Worm (Caenorhabditis elegans): Measurements from ENCODE around the gene ugt-22.
A peak's percentile ranks its signal among the peaks of the same experiment; 100 is the strongest.
"Not testable (repeated sequence)": the region's sequence is repeated elsewhere in the genome, so short reads cannot be mapped to it uniquely, and the experiment has no call there.

ugt-22 gene

DNA sequence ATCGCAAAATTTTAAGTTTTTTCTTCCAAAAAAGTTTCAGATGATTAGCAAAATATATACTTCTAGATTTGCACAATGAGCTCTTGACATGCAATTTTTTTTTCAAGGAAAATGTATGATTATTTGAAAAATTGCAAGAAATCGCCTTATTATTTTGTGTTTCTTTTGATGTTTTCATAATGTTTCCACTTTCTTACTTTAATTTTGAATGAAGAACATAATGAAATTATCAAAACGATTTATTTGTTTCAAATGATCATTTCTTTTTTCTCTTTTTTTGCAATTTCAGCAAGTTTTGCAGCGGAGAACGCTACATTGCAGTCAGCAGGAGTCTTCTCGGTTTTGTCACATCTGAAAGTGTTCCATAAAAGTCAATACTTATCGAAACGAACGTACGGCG, 13.0 kb downstream of the ugt-22 start, which contains the start of gene Y45F10C.6:
TSS of gene Y45F10C.6 (plus strand) at position 301 of the 400 bp plus-strand sequence.
- TF ChIP-seq klf-2 (GFP tag; conservative IDR thresholded peaks at IDR 0.05); tab-1 (GFP tag; IDR thresholded peaks at IDR 0.05); cog-1 (tag; optimal IDR thresholded peaks at IDR 0.05): not testable (repeated sequence)

DNA sequence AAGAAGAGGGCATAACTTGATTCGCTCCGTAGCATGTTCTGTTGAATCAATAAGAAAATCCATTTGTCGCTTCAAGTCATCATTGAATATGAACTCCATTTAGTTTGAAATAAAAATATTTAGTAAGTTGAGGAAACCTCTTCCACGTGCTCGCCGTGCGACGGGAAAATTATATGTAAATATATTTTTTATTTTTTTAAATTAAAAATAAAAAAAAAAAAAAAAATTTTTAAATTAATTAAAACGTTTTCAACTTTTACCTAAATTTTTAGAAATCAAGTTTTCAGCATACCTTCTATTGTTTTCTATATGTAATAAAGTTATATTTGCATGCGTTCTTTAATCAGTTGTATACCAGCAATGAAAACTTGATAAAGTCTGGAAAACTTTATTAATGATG, 20.4 kb downstream of the ugt-22 start, which contains the start of gene Y45F10C.1:
TSS of gene Y45F10C.1 (minus strand) at position 101 of the 400 bp plus-strand sequence.
- not testable (repeated sequence) for TF ChIP-seq ztf-29 (GFP tag; IDR thresholded peaks at IDR 0.05); flt-1 (GFP tag; IDR thresholded peaks at IDR 0.05); klf-2 (GFP tag; conservative IDR thresholded peaks at IDR 0.05)

DNA sequence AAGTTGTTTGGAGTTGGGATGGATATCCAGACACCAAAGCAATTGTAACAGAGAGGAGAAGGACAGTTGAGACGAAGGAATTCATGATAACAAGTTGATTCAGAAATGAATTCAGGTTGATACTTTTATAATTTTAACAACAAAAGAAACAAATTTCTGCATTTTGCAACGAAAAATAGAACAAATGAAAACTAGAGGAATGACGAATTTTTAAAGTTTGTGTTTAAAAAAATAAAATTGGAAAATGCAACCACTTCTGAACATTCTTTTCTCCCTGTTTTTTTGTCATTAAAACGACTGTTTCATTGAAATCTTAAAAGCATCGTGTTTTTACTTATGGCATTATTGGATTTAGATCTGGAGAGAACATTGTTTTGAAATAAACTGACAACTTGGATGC, 23.5 kb downstream of the ugt-22 start, which contains the start of gene Y45F10C.2:
TSS of gene Y45F10C.2 (minus strand) at position 101 of the 400 bp plus-strand sequence.
- not testable (repeated sequence) for TF ChIP-seq ztf-23 (GFP tag; IDR thresholded peaks at IDR 0.05); cog-1 (tag; optimal IDR thresholded peaks at IDR 0.05); ztf-29 (GFP tag; IDR thresholded peaks at IDR 0.05)

DNA sequence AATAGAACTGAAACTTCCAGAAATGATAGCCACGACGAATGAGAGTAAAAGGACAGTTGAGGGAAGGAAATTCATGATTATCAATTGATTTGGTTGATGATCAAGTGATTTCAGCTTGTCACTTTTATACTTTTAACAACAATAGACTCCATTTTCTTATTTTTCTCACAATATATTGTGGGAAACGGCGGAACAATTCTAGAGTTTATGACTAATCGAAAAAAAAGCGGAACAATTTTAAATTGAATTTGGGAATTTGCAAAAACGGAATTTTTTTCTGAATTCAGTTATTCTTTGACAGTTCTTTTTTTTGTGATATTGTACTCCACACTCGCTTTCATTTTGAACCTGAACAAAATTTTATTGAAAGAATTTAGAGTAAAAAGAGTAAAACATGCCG, 25.0 kb downstream of the ugt-22 start, which contains the start of gene Y45F10C.4:
TSS of gene Y45F10C.4 (minus strand) at position 101 of the 400 bp plus-strand sequence.
- TF ChIP-seq flt-1 (GFP tag; IDR thresholded peaks at IDR 0.05) = no peak
- no peak for TF ChIP-seq ztf-23 (GFP tag; IDR thresholded peaks at IDR 0.05)

DNA sequence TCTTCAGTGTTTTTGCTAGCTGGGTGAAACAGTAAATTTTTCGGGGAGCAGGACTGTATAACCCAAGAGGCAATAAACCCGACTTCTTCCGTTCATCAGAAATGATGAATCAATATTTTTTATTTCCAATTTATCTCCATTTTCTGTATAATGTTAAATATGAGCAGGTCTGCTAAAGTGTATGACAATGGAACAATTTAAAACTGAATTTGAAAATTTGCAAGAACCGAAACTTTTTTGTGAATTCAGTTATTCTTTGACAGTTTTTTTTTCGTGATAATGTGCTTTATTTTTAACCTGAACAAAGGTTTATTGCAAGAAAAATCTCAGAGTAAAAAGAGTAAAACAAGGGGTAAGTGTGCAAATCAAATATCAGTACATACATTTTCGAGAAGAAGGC, 26.0 kb downstream of the ugt-22 start:
- TF ChIP-seq med-1 (GFP tag; optimal IDR thresholded peaks at IDR 0.05; ENCODE audit: insufficient read depth) = no peak
- TF ChIP-seq T22C8.4 (GFP tag; IDR thresholded peaks at IDR 0.05) = no peak
- no peak for TF ChIP-seq ztf-23 (GFP tag; IDR thresholded peaks at IDR 0.05)
- TF ChIP-seq ztf-29 (GFP tag; IDR thresholded peaks at IDR 0.05) = no peak
- TF ChIP-seq flt-1 (GFP tag; IDR thresholded peaks at IDR 0.05) = no peak
- TF ChIP-seq ref-1 (GFP tag; conservative IDR thresholded peaks at IDR 0.05) = no peak
- no peak for TF ChIP-seq cog-1 (tag; optimal IDR thresholded peaks at IDR 0.05)
- no peak for TF ChIP-seq klf-2 (GFP tag; conservative IDR thresholded peaks at IDR 0.05)
- no peak for TF ChIP-seq tab-1 (GFP tag; IDR thresholded peaks at IDR 0.05)

DNA sequence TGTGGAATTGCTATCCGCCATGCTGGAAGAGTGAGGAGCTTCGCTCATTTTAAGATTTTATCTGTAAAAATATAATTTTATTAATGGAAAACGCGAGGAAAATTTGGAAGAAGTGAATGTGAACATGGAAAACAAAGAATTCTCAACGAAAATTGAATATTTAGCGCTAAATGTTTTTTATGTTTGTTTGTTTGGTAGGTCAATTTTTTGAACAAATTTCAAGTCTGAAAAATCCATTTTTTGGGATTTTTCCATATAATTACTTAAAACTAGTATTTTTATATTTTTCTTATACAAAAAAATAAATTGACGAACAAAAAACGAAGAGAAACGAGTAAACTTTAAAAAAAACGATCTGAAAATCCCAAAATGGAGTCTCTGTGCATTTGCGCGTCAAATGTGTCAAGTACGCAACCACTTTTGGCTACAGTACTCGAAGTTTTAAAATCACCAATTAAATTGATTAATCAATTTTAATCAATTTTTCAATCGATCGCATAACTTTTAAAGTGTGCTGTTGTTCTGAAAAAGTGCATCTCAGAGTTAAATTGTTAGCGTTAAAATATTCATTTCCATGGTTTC, 27.9 kb downstream of the ugt-22 start, which contains the start of gene fbxa-215:
TSS of gene fbxa-215 (minus strand) at position 61 of the 582 bp plus-strand sequence.
- TF ChIP-seq ztf-23 (GFP tag; IDR thresholded peaks at IDR 0.05) = no peak
- no peak for TF ChIP-seq T22C8.4 (GFP tag; IDR thresholded peaks at IDR 0.05)
- TF ChIP-seq ztf-29 (GFP tag; IDR thresholded peaks at IDR 0.05) = no peak
- TF ChIP-seq tab-1 (GFP tag; IDR thresholded peaks at IDR 0.05) = no peak
- TF ChIP-seq klf-2 (GFP tag; conservative IDR thresholded peaks at IDR 0.05) = no peak
- no peak for TF ChIP-seq med-1 (GFP tag; optimal IDR thresholded peaks at IDR 0.05; ENCODE audit: insufficient read depth)
- TF ChIP-seq cog-1 (tag; optimal IDR thresholded peaks at IDR 0.05) = no peak
- TF ChIP-seq ref-1 (GFP tag; conservative IDR thresholded peaks at IDR 0.05) = no peak
- TF ChIP-seq flt-1 (GFP tag; IDR thresholded peaks at IDR 0.05) = no peak

DNA sequence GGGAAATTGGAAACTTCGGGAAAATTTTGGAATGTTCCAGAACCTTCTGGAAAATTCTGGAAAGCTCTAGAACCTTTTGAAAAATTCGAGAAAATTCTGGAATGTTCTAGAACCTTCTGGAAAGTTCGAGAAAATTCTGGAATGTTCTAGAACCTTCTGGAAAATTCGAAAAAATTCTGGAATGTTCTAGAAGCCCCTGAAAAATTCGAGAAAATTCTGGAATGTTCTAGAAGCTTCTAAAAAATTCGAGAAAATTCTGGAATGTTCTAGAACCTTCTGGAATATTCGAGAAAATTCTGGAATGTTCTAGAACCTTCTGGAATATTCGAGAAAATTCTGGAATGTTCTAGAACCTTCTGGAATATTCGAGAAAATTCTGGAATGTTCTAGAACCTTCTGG, 28.9 kb downstream of the ugt-22 start:
- TF ChIP-seq flt-1 (GFP tag; IDR thresholded peaks at IDR 0.05) = peak; percentile 79

DNA sequence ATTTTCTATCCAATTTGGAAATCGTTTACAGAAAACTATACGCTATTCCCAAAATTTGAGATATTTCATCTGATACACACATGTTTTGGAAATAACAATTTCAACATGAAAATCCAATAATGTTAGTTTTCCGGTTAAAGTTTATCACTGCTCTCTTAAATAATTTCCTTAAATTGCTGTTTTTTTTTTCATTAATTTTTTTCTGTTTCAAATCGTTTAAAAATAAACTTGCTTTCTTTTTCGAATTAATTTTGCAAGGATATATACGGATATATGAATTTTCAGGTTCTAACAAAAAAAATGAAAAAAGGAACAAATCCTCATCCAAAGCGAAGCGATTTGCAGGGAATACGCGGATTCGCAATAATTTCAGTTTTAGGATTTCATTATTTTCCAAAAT, 34.4 kb downstream of the ugt-22 start, which contains the start of gene oac-48:
TSS of gene oac-48 (plus strand) at position 301 of the 400 bp plus-strand sequence.
- TF ChIP-seq med-1 (GFP tag; optimal IDR thresholded peaks at IDR 0.05; ENCODE audit: insufficient read depth) (no peak), flt-1 (GFP tag; IDR thresholded peaks at IDR 0.05) (no peak), ztf-29 (GFP tag; IDR thresholded peaks at IDR 0.05) (no peak), tab-1 (GFP tag; IDR thresholded peaks at IDR 0.05) (no peak), klf-2 (GFP tag; conservative IDR thresholded peaks at IDR 0.05) (no peak), T22C8.4 (GFP tag; IDR thresholded peaks at IDR 0.05) (no peak), cog-1 (tag; optimal IDR thresholded peaks at IDR 0.05) (no peak), ztf-23 (GFP tag; IDR thresholded peaks at IDR 0.05) (no peak), ref-1 (GFP tag; conservative IDR thresholded peaks at IDR 0.05) (no peak)

DNA sequence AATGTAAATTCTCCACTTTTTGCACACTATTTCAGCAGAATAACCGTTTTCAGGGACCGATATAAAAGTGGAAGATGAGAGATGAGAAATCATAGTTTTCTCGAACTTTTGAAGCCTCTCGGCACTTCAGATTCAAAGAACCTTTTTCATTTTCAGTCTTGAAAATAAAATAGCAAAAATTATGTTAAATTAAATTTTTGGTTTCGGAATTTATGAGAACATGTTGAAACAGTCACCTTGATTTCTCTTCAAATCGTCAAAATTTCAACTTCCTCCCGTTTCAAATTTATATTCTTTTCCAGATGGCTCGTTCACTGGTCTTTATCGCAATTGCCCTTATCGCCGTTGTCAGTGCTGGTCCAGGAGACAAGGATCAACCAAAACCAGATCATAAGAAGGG, 39.6 kb downstream of the ugt-22 start, which contains the start of gene srlf-26:
TSS of gene srlf-26 (plus strand) at position 301 of the 400 bp plus-strand sequence.
- TF ChIP-seq flt-1 (GFP tag; IDR thresholded peaks at IDR 0.05) (no peak), ref-1 (GFP tag; conservative IDR thresholded peaks at IDR 0.05) (no peak), med-1 (GFP tag; optimal IDR thresholded peaks at IDR 0.05; ENCODE audit: insufficient read depth) (no peak), ztf-29 (GFP tag; IDR thresholded peaks at IDR 0.05) (no peak), tab-1 (GFP tag; IDR thresholded peaks at IDR 0.05) (no peak), ztf-23 (GFP tag; IDR thresholded peaks at IDR 0.05) (no peak), klf-2 (GFP tag; conservative IDR thresholded peaks at IDR 0.05) (no peak), T22C8.4 (GFP tag; IDR thresholded peaks at IDR 0.05) (no peak), cog-1 (tag; optimal IDR thresholded peaks at IDR 0.05) (no peak)

DNA sequence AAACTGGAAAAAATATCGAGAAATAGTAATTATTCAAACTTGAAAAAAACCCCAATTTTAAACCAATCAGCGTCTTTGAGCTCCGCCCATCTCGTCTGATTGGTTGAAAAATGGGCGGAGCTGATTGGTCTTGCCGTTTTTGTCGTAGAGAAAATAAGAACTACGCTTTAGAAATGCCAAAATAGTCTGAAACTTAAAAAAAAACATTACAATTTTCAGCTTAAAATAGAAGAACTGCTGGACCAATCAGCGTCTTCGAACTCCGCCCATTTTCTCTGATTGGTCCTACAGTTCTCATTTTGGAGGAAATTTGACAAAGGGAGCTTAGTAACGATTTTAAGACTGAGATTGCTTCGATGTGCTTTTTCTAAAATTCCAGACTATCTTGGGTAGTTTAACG, 40.4 kb downstream of the ugt-22 start:
- no peak for TF ChIP-seq T22C8.4 (GFP tag; IDR thresholded peaks at IDR 0.05)
- no peak for TF ChIP-seq ztf-29 (GFP tag; IDR thresholded peaks at IDR 0.05)
- TF ChIP-seq ztf-23 (GFP tag; IDR thresholded peaks at IDR 0.05) = no peak
- no peak for TF ChIP-seq med-1 (GFP tag; optimal IDR thresholded peaks at IDR 0.05; ENCODE audit: insufficient read depth)
- no peak for TF ChIP-seq ref-1 (GFP tag; conservative IDR thresholded peaks at IDR 0.05)
- TF ChIP-seq tab-1 (GFP tag; IDR thresholded peaks at IDR 0.05) = no peak
- TF ChIP-seq klf-2 (GFP tag; conservative IDR thresholded peaks at IDR 0.05) = no peak
- no peak for TF ChIP-seq flt-1 (GFP tag; IDR thresholded peaks at IDR 0.05)
- TF ChIP-seq cog-1 (tag; optimal IDR thresholded peaks at IDR 0.05) = no peak

Measured in whole organism, midembryonic.